Worm (Caenorhabditis elegans) whole organism, L4/young adult: Measurements from ENCODE around the gene F07C3.2.

Experiments
- W03F9.2 ChIP-seq: fragments of 150-350 bp; optimal IDR thresholded peaks from 2 replicates; lab custom pipeline; 2014; ENCODE audit warnings: missing biosample characterization, missing genetic modification characterization
- dao-5 ChIP-seq: sonication (generic microtip); optimal IDR thresholded peaks from 2 replicates; lab custom pipeline; 2016; ENCODE audit warnings: missing genotype, missing genetic modification characterization, moderate library complexity, missing compliant biosample characterization
- him-1 ChIP-seq: sonication (generic microtip); optimal IDR thresholded peaks from 2 replicates; lab custom pipeline; 2016; ENCODE audit warnings: missing genotype, missing genetic modification reagents, missing genetic modification characterization, missing compliant biosample characterization

F07C3.2 gene

DNA sequence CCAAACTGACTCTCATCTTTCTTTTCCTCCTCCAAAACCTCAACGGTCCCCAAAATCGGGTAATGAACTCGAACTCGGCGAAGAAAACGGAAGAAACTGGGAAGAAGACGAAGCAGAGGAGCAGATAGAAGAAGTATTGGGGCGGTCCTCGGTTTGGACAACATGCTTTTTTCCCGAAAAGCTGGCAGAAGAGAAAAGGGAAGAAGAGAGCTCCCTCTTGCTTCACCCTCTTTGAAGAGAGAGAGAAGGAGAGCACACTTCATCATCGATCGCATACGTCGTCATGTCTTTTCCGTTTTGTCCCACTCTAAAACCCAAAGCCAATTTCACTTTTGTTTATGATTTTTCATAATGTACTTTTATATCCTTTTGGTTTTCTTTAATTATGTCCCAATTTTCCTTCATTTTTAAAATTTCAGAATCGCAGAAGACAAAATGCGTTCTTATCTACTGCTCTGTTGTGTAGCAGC, at the start of gene F07C3.2:
Gene F07C3.2 (plus strand): TSS at position 420 of the 470 bp plus-strand sequence.
- peak; percentile 23 for TF ChIP-seq him-1 (tag; lab: Kevin White, UChicago)
- TF ChIP-seq dao-5 (tag; lab: Kevin White, UChicago) = no peak
- no peak for TF ChIP-seq W03F9.2 (tag; lab: Kevin White, UChicago)

DNA sequence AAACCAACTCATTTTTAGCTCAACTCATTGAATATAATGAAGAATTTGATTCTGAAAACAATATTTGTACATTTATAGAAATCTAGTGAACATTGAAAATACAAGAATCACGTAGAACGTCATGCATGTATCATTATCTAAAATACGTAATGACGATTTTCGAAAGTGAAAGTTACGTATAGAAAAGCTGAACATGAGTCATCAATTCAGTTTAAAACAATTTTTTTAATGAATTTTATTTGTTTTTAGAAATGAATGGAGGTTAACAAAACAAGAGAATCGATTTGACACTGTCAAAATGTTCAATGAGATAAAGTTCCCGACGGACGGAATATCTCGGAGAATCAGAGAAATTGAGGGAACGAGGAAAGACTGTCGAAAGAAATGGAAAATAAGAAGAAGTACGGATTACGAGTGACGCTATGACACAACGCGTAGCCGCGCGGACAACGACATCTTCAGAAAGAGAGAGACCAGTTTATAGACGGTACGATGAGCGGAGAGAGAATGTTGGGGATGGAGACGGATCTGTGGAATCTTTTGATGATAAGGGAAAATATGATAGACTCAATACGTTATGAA, 44.1 kb upstream of the F07C3.2 start, which contains the start of gene ptr-1:
Gene ptr-1 (minus strand): TSS at position 51 of the 582 bp plus-strand sequence.
- TF ChIP-seq him-1 (tag; lab: Kevin White, UChicago) = no peak
- TF ChIP-seq dao-5 (tag; lab: Kevin White, UChicago) = no peak
- TF ChIP-seq W03F9.2 (tag; lab: Kevin White, UChicago) = no peak

DNA sequence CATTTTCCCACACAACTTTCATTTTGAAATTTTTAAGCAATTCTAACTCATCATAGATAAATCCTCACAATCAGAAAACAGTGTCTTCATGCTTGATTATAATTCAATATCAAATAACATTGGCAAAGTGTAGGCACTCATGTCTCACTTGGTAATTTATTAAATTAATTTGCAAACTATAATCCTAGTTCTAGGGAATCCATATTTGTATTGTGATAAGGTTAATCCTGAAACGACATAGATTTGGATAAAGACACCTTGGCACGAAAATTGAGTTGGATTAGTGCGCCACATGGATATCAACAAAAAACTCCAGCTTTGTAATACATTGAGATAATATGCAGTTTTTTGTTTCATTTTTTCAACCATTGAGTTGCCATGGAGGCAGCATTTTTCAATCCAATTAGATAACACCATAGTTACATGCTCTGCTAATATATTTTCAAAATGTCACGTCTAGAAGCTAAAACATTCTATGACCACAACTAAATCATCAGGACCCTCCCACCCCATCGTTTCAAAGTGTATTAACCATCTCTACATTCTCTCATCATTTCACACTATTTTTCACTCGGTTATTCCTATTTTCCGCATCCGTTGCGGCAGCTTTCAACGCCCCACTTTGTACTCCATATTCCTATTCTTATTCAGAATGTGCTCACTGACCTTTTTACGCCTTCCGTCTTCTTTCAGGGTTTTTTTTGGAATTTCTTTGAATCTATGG, 42.0 kb upstream of the F07C3.2 start:
- TF ChIP-seq W03F9.2 (tag; lab: Kevin White, UChicago) (no peak), him-1 (tag; lab: Kevin White, UChicago) (no peak), dao-5 (tag; lab: Kevin White, UChicago) (no peak)

DNA sequence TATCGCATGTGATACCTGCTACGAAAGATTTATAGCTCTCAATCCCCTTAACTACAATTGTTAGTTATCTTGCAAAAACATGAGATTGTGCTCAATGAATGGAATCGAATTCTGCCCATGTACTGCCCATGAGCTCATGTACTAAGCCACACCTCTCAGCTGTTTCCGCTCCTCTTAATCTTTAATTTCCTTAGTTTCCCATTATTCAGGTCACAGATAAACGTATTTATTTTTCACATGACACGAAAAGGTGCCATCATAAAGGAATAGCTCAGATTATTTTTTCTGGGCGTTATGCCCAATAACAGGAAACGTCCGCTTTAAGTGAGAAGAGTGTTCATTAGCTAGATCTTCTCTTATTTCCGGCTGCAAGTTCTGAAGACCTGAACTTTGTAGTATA, 39.9 kb upstream of the F07C3.2 start:
- TF ChIP-seq W03F9.2 (tag; lab: Kevin White, UChicago) = no peak
- TF ChIP-seq him-1 (tag; lab: Kevin White, UChicago) = no peak
- TF ChIP-seq dao-5 (tag; lab: Kevin White, UChicago) = no peak

DNA sequence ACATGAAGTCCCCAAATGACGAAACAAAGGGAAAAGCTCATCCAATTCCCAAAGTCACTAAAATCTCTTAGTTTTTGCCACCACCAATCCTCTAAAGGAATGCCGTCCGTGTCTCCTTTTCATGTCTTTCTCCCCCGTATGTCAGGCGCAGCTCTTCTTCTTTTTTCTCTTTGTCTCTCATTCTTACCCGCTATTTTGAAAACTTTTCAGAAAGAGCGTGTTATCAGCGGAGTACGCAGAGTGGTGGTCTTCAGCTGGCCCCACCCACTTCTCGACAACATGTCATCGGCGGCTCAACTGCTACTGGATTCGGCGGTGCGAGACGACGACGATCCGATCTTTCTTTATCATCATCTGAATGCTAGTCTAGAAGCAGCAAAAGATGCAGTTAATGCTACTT, 34.5 kb upstream of the F07C3.2 start, which contains the start of gene sphr-1:
Gene sphr-1 (plus strand): TSS at position 205 of the 400 bp plus-strand sequence.
- no peak for TF ChIP-seq dao-5 (tag; lab: Kevin White, UChicago)
- no peak for TF ChIP-seq W03F9.2 (tag; lab: Kevin White, UChicago)
- TF ChIP-seq him-1 (tag; lab: Kevin White, UChicago) = no peak

DNA sequence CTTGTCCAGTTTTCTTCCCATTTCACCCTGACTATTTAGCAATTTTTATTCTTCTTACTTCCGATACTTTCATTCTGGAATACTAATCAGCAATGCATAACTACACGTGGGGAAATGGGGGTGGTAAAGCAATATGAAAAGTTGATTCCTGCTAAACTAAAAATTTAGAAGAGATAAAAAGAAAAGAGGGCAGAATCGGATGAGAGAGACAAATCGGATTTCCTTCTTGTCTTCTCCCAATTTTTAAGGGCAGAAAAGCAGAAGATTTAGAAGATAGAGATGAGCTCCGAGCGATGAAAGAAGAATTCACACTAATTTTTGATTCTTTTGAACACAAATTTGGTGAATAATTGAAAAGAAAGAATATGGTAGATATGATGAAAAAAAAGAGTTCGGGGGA, 31.8 kb upstream of the F07C3.2 start:
- TF ChIP-seq W03F9.2 (tag; lab: Kevin White, UChicago) (no peak), him-1 (tag; lab: Kevin White, UChicago) (no peak), dao-5 (tag; lab: Kevin White, UChicago) (no peak)

DNA sequence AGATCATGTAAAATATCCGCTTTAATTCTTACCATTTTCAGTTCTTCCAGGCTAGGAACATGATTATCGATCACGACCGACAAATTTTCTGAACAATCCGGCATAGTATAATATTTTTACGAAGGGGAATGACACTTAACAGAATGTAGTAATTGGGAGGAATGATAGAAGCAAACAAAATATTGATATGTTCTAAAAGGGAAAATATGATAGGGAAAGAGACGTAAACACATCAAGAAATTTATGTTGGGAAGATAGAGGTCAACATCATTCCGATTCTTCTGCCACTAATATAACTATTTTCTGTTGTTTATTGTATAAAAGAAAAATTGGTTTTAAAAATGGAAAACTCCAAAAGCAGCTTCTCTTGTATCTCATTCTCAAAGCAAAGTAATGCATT, 28.8 kb upstream of the F07C3.2 start, which contains the start of gene C24B5.4:
Gene C24B5.4 (minus strand): TSS at position 206 of the 400 bp plus-strand sequence.
- no peak for TF ChIP-seq dao-5 (tag; lab: Kevin White, UChicago)
- no peak for TF ChIP-seq him-1 (tag; lab: Kevin White, UChicago)
- TF ChIP-seq W03F9.2 (tag; lab: Kevin White, UChicago) = no peak

DNA sequence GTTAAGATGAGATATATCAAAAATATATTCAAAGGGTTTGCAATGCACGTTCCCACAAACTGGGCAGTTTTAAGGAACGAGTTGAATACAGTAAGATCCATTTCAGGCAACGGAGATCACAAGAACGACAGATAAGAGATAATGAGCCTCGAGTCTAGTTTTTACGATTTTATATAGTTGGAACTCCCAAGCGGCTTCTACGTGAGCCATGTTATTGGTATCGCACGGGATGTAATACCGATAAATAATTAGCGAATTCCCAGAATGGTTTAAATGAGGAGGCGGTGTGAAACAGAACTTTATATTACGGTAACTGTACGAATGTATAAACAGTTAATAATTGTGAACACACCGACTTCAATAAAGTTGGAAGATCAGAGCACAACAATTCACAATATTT, 27.0 kb upstream of the F07C3.2 start, which contains the start of gene str-177:
Gene str-177 (minus strand): TSS at position 101 of the 400 bp plus-strand sequence.
- TF ChIP-seq him-1 (tag; lab: Kevin White, UChicago) (no peak), W03F9.2 (tag; lab: Kevin White, UChicago) (no peak), dao-5 (tag; lab: Kevin White, UChicago) (no peak)

DNA sequence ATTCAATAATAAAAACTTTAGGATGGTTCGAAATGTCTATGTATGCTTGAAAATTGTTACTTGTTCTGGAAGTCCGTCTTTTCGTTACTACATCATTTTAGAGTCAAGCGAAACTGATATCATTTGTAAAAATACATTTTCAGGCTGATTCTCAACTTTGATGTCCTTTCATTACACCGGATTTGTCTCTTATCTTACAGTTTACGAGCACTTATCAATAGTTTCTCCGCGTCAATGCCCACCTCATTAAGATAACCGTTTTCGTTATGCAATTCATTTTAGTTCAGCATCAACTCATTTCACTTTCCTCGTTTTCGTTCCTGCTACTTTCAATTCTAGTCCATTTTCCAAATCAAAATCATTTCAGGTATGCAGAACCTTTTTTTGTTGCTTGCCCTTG, 23.2 kb upstream of the F07C3.2 start, which contains the start of gene asp-2:
Gene asp-2 (plus strand): TSS at position 368 of the 400 bp plus-strand sequence.
- no peak for TF ChIP-seq W03F9.2 (tag; lab: Kevin White, UChicago)
- TF ChIP-seq dao-5 (tag; lab: Kevin White, UChicago) = no peak
- TF ChIP-seq him-1 (tag; lab: Kevin White, UChicago) = no peak

DNA sequence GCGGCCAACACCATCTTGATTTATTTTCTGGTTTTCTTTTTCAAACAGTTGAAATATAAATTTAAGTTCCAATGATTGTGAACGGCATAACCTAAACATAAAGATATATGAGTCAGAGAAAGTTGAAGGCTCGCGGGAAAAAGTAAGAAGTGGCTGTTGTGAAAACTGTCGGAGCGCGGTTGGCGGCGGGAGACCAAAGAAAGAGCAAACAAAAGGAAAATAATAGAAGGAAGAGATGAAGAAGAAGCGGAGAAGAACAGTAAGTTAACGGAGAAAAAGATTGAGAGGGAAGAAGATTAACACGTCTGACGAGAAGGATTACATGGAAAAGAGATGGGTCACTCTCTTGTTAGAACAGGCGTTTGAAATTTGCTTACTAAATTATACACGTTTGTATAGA, 18.5 kb upstream of the F07C3.2 start, which contains the start of gene inx-10:
Gene inx-10 (minus strand): TSS at position 101 of the 400 bp plus-strand sequence.
- no peak for TF ChIP-seq dao-5 (tag; lab: Kevin White, UChicago)
- TF ChIP-seq him-1 (tag; lab: Kevin White, UChicago) = no peak
- no peak for TF ChIP-seq W03F9.2 (tag; lab: Kevin White, UChicago)

DNA sequence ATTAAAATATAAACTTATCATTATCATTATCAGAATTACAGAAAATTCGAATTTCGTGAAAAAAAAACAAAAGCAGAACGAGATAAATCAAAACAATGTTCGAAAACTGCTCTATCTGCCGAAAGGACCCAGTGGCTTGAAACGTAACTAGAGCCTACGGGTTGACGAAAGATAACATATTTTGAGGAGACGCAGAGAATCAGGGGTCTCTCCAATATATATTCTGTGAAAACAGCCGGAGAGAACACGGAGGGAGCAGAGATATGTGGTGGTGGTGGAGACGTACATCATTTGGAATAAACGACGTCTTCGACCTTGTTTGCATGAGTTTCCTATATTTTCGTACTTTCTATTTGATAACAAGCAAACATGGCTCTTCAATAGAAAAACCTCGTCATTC, 17.0 kb upstream of the F07C3.2 start:
- TF ChIP-seq him-1 (tag; lab: Kevin White, UChicago) (no peak), W03F9.2 (tag; lab: Kevin White, UChicago) (no peak), dao-5 (tag; lab: Kevin White, UChicago) (no peak)

DNA sequence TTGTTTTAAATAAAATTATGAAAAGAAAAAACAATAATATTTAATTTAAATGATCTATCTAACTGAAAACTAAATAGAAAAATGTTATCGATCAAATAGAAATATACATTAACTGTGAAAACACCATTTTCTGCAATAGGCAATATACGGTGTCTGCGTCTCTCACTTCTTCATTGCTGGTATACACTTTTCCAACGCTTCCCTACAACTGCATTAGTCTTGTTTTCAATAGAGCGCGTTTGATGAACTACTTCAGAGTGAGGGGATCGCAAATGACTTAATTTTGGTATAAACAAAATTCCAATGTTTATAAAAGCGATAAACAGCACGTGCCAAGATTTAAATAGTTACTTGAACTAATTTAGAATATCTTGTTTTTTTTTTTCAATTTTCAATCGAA, 13.4 kb upstream of the F07C3.2 start:
- TF ChIP-seq dao-5 (tag; lab: Kevin White, UChicago) (no peak), him-1 (tag; lab: Kevin White, UChicago) (no peak), W03F9.2 (tag; lab: Kevin White, UChicago) (peak; percentile 55)

DNA sequence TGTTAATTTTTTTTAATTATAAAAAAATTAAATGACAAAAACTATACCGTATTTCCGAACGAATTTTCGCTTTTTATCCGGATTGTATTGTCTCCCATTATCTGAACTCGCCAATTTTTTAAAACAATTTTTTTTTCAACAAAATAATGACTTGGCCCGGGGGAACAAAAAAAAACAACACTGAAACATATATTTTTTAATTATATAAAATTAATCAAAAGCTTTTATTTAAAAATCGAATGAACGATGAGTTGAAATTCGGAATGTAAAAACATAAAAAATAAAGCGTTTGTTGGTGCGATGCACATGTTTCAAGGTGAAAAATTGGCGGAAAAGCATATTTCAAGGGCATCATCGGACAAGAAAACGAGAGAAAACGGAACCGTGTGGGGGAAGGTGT, 12.3 kb upstream of the F07C3.2 start, which contains the start of gene mdt-27:
Gene mdt-27 (minus strand): TSS at position 101 of the 400 bp plus-strand sequence.
- TF ChIP-seq W03F9.2 (tag; lab: Kevin White, UChicago) (no peak), him-1 (tag; lab: Kevin White, UChicago) (no peak), dao-5 (tag; lab: Kevin White, UChicago) (no peak)
